Worm (Caenorhabditis elegans) whole organism, L4 larva: ENCODE results near the gene cee-1.
A peak's percentile ranks its signal among the peaks of the same experiment; 100 is the strongest.

Experiments used
- F44E2.7 ChIP-seq: fragments of 200-800 bp; sonication (Bioruptor generic); IDR thresholded peaks from 2 replicates; pipeline ENCODE4 v2.1.2; 2022; ENCODE audit warnings: missing genetic modification characterization, missing compliant biosample characterization
- R02D3.7 ChIP-seq: fragments of 150-350 bp; sonication (generic microtip); optimal IDR thresholded peaks from 3 replicates; lab custom pipeline; 2014; ENCODE audit warnings: missing biosample characterization, missing genetic modification characterization
- T20F7.1 ChIP-seq: fragments of 200-800 bp; sonication (Bioruptor generic); optimal IDR thresholded peaks from 2 replicates; lab custom pipeline; 2018; ENCODE audit warnings: mild to moderate bottlenecking, missing genetic modification characterization, missing compliant biosample characterization
- T26A8.4 ChIP-seq: fragments of 200-800 bp; sonication (Bioruptor generic); IDR thresholded peaks from 2 replicates; pipeline ENCODE4 v1.3.6; 2022; ENCODE audit warnings: missing genetic modification characterization, missing compliant biosample characterization
- Y48G9A.11 ChIP-seq: fragments of 200-800 bp; sonication (Bioruptor generic); IDR thresholded peaks from 2 replicates; pipeline ENCODE4 v1.3.6; 2022; ENCODE audit warnings: missing genetic modification reagents, missing genetic modification characterization, missing compliant biosample characterization
- ama-1 ChIP-seq: fragments of 150-350 bp; optimal IDR thresholded peaks from 2 replicates; lab custom pipeline; 2014; ENCODE audit warnings: inconsistent platforms, mixed read lengths
- arid-1 ChIP-seq: fragments of 200-800 bp; sonication (Bioruptor generic); conservative IDR thresholded peaks from 2 replicates; pipeline ENCODE4 v1.3.6; 2022; ENCODE audit warnings: missing genetic modification reagents, missing genetic modification characterization, missing compliant biosample characterization
- ceh-20 ChIP-seq: fragments of 200-800 bp; sonication (Bioruptor generic); IDR thresholded peaks from 2 replicates; pipeline ENCODE4 v1.3.6; 2022; ENCODE audit warnings: missing genetic modification reagents, missing genetic modification characterization, missing compliant biosample characterization
- ceh-62 ChIP-seq: sonication (generic microtip); optimal IDR thresholded peaks from 2 replicates; lab custom pipeline; 2017; ENCODE audit warnings: missing biosample characterization, missing genetic modification characterization
- cey-2 ChIP-seq: sonication (generic microtip); optimal IDR thresholded peaks from 3 replicates; lab custom pipeline; 2017; ENCODE audit warnings: missing genetic modification characterization, mild to moderate bottlenecking, missing compliant biosample characterization, antibody characterized with exemption, borderline replicate concordance; ENCODE audit not compliant: insufficient read depth
- ctbp-1 ChIP-seq: fragments of 200-800 bp; sonication (Bioruptor generic); IDR thresholded peaks from 2 replicates; pipeline ENCODE4 v1.3.6; 2022; ENCODE audit warnings: missing genetic modification reagents, missing genetic modification characterization, missing compliant biosample characterization
- dmd-8 ChIP-seq: fragments of 200-800 bp; sonication (Bioruptor generic); IDR thresholded peaks from 2 replicates; pipeline ENCODE4 v1.3.6; 2022; ENCODE audit warnings: missing genetic modification characterization, missing compliant biosample characterization
- dmd-9 ChIP-seq: fragments of 200-800 bp; sonication (Bioruptor generic); IDR thresholded peaks from 2 replicates; pipeline ENCODE4 v1.3.6; 2022; ENCODE audit warnings: missing genetic modification reagents, missing genetic modification characterization, missing compliant biosample characterization
- egl-43 ChIP-seq: fragments of 200-800 bp; sonication (Bioruptor generic); IDR thresholded peaks from 2 replicates; pipeline ENCODE4 v1.3.6; 2022; ENCODE audit warnings: missing genetic modification reagents, missing genetic modification characterization, missing compliant biosample characterization
- hif-1 ChIP-seq, 2 experiments: sonication (generic microtip); optimal IDR thresholded peaks; 2 replicates each; lab custom pipeline; 2016 to 2017; ENCODE audit warnings: missing compliant biosample characterization in 2 of 2, missing genetic modification characterization in 2 of 2, missing genetic modification reagents in 2 of 2, missing genotype in 2 of 2, mild to moderate bottlenecking in 1 of 2
- hmg-1.1 ChIP-seq: fragments of 200-800 bp; sonication (Bioruptor generic); IDR thresholded peaks from 2 replicates; pipeline ENCODE4 v1.3.6; 2022; ENCODE audit warnings: missing genetic modification reagents, missing genetic modification characterization, missing compliant biosample characterization
- jun-1 ChIP-seq: fragments of 150-350 bp; optimal IDR thresholded peaks from 2 replicates; lab custom pipeline; 2014; ENCODE audit warnings: missing biosample characterization, missing genetic modification reagents, missing genetic modification characterization
- lim-7 ChIP-seq: fragments of 200-800 bp; sonication (Bioruptor generic); IDR thresholded peaks from 2 replicates; pipeline ENCODE4 v1.3.6; 2022; ENCODE audit warnings: missing genetic modification characterization, missing compliant biosample characterization
- lin-13 ChIP-seq: fragments of 150-350 bp; optimal IDR thresholded peaks from 2 replicates; lab custom pipeline; 2014; ENCODE audit warnings: missing biosample characterization, missing genetic modification reagents, missing genetic modification characterization
- lin-15B ChIP-seq: fragments of 150-350 bp; sonication (generic microtip); optimal IDR thresholded peaks from 3 replicates; lab custom pipeline; 2014; ENCODE audit warnings: missing biosample characterization, missing genetic modification characterization
- lin-39 ChIP-seq: fragments of 150-350 bp; optimal IDR thresholded peaks from 2 replicates; lab custom pipeline; 2014; ENCODE audit warnings: missing biosample characterization, missing genetic modification reagents, missing genetic modification characterization
- lir-3 ChIP-seq: sonication (generic microtip); optimal IDR thresholded peaks from 2 replicates; lab custom pipeline; 2016; ENCODE audit warnings: mild to moderate bottlenecking, missing genetic modification characterization, missing compliant biosample characterization
- lsy-2 ChIP-seq, 2 experiments: fragments of 150-350 bp in 1 of 2; sonication (generic microtip) in 1 of 2; optimal IDR thresholded peaks; 2 replicates each; lab custom pipeline; 2014 to 2017; ENCODE audit warnings: missing biosample characterization in 2 of 2, missing genetic modification characterization in 2 of 2
- madf-5 ChIP-seq, 2 experiments: fragments of 200-800 bp; sonication (Bioruptor generic); IDR thresholded peaks; 2 replicates each; pipeline ENCODE4 v1.3.6; 2022; ENCODE audit warnings: missing compliant biosample characterization in 2 of 2, missing genetic modification characterization in 2 of 2
- mdl-1 ChIP-seq, 2 experiments: fragments of 150-350 bp in 1 of 2; sonication (generic microtip) in 1 of 2; optimal IDR thresholded peaks; 2 replicates each; lab custom pipeline; 2014 to 2017; ENCODE audit warnings: missing biosample characterization in 2 of 2, missing genetic modification characterization in 2 of 2
- mdt-29 ChIP-seq: fragments of 200-800 bp; sonication (Bioruptor generic); IDR thresholded peaks from 2 replicates; pipeline ENCODE4 v1.3.6; 2022; ENCODE audit warnings: missing genetic modification reagents, missing genetic modification characterization, missing compliant biosample characterization
- mep-1 ChIP-seq: fragments of 150-350 bp; sonication (generic microtip); optimal IDR thresholded peaks from 3 replicates; lab custom pipeline; 2014; ENCODE audit warnings: missing biosample characterization, missing genetic modification characterization
- nhr-11 ChIP-seq: fragments of 150-350 bp; optimal IDR thresholded peaks from 2 replicates; lab custom pipeline; 2014; ENCODE audit warnings: missing biosample characterization, missing genetic modification characterization
- nhr-25 ChIP-seq: sonication (generic microtip); optimal IDR thresholded peaks from 2 replicates; lab custom pipeline; 2017; ENCODE audit warnings: missing genetic modification characterization, mild to moderate bottlenecking, missing compliant biosample characterization, antibody characterized with exemption, moderate library complexity, borderline replicate concordance; ENCODE audit not compliant: insufficient read depth
- nhr-28 ChIP-seq: fragments of 150-350 bp; optimal IDR thresholded peaks from 2 replicates; lab custom pipeline; 2014; ENCODE audit warnings: missing biosample characterization, missing genetic modification characterization
- rbr-2 ChIP-seq: sonication (generic microtip); optimal IDR thresholded peaks from 2 replicates; lab custom pipeline; 2016; ENCODE audit warnings: missing genotype, missing genetic modification characterization, missing compliant biosample characterization
- snpc-1.2 ChIP-seq: fragments of 200-800 bp; sonication (Bioruptor generic); IDR thresholded peaks from 2 replicates; pipeline ENCODE4 v1.3.6; 2022; ENCODE audit warnings: missing genetic modification reagents, missing genetic modification characterization, missing compliant biosample characterization
- snpc-4 ChIP-seq: fragments of 150-350 bp; optimal IDR thresholded peaks from 2 replicates; lab custom pipeline; 2014; ENCODE audit warnings: missing biosample characterization, missing genetic modification characterization
- spr-1 ChIP-seq: sonication (generic microtip); optimal IDR thresholded peaks from 2 replicates; lab custom pipeline; 2016; ENCODE audit warnings: mild to moderate bottlenecking, missing genetic modification characterization, missing compliant biosample characterization
- tag-97 ChIP-seq: fragments of 200-800 bp; sonication (Bioruptor generic); IDR thresholded peaks from 2 replicates; pipeline ENCODE4 v1.3.6; 2022; ENCODE audit warnings: missing genetic modification characterization, missing compliant biosample characterization
- tra-1 ChIP-seq: fragments of 200-800 bp; sonication (Bioruptor generic); IDR thresholded peaks from 2 replicates; pipeline ENCODE4 v1.3.6; 2022; ENCODE audit warnings: missing genetic modification reagents, missing genetic modification characterization, missing compliant biosample characterization
- unc-130 ChIP-seq: sonication (generic microtip); optimal IDR thresholded peaks from 2 replicates; lab custom pipeline; 2016; ENCODE audit warnings: missing genetic modification reagents, missing genetic modification characterization, missing compliant biosample characterization
- unc-62 ChIP-seq, 3 experiments: fragments of 150-350 bp in 1 of 3; sonication (generic microtip); optimal IDR thresholded peaks in 2 of 3; peaks in 1 of 3; 1 replicate in 1 of 3; 2 replicates in 2 of 3; lab custom pipeline; 2014 to 2017; ENCODE audit warnings: missing biosample characterization in 3 of 3, missing genetic modification characterization in 3 of 3, missing genetic modification reagents in 3 of 3, missing genotype in 1 of 3
- zfp-3 ChIP-seq: fragments of 200-800 bp; sonication (Bioruptor generic); conservative IDR thresholded peaks from 2 replicates; pipeline ENCODE4 v1.3.6; 2022; ENCODE audit warnings: missing genetic modification reagents, missing genetic modification characterization, missing compliant biosample characterization
- ztf-11 ChIP-seq: fragments of 150-350 bp; optimal IDR thresholded peaks from 2 replicates; lab custom pipeline; 2014; ENCODE audit warnings: missing biosample characterization, missing genetic modification characterization

The cee-1 gene

DNA sequence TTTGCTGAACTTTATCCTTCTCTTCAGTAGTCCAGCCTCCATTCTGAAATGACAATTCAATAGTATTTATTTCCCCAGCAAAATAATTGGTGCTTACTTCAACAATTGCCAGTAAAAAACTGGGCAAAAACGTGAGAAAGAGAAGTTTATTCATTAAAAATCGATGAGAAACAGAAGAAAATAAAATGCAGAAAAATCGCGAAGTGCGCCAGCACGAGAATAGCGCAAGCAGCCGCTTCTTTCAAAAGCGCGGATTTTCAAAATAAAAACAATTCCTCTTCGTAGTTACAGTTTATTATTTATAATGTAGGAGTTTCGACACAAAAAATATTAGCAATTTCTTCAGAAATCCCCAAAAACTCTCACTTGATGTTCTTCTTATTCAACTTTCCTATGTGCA is 50.4 kb downstream of the cee-1 start, which contains the start of gene C27F2.9 (continued):
- peak; percentile 77; the same call in 1 of the 2 replicates for TF ChIP-seq arid-1 (GFP tag; lab: Robert Waterston, UW)
- peak; percentile 40 to 58 for TF ChIP-seq hif-1 (tag; optimal IDR thresholded peaks at IDR 0.05; lab: Kevin White, UChicago)
- no peak for TF ChIP-seq nhr-28
- no peak for TF ChIP-seq lim-7
- TF ChIP-seq lin-15B, result peak; percentile 36
- peak; percentile 54; the same call in 1 of the 2 replicates for TF ChIP-seq tra-1
- no peak for TF ChIP-seq snpc-4
- peak; percentile 82 for TF ChIP-seq rbr-2 (tag; lab: Kevin White, UChicago)
- TF ChIP-seq Y48G9A.11 (GFP tag; lab: Robert Waterston, UW), result no peak
- peak; percentile 22 for TF ChIP-seq ama-1 (lab: Kevin White, UChicago)
- peak; percentile 59 for TF ChIP-seq unc-130
- no peak for TF ChIP-seq cey-2 (tag; lab: Kevin White, UChicago)
- TF ChIP-seq lin-39 (tag; lab: Kevin White, UChicago), result no peak
- TF ChIP-seq ztf-11 (tag; lab: Kevin White, UChicago), result no peak
- TF ChIP-seq R02D3.7 (tag; lab: Kevin White, UChicago), result no peak
- TF ChIP-seq F44E2.7, result no peak
- TF ChIP-seq mep-1, result peak; percentile 88
- TF ChIP-seq zfp-3 (GFP tag; lab: Robert Waterston, UW), result 0 out of 2 replicates have a peak, but pooled peaks have one; percentile 57
- no peak for TF ChIP-seq mdt-29 (GFP tag; lab: Robert Waterston, UW)
- TF ChIP-seq nhr-25 (tag; lab: Kevin White, UChicago), result peak; percentile 70
- no peak for TF ChIP-seq egl-43 (GFP tag; lab: Robert Waterston, UW)
- TF ChIP-seq mdl-1 (tag; optimal IDR thresholded peaks at IDR 0.05; lab: Kevin White, UChicago), result peak in 1 of 2 experiments; percentile 2
- TF ChIP-seq dmd-8, result no peak
- TF ChIP-seq lir-3, result no peak
- TF ChIP-seq tag-97 (GFP tag; lab: Robert Waterston, UW), result no peak
- peak; percentile 84 for TF ChIP-seq nhr-11 (tag; lab: Kevin White, UChicago)
- TF ChIP-seq ceh-20 (GFP tag; lab: Robert Waterston, UW), result peak; percentile 77
- peak; percentile 32; the same call in 1 of the 2 replicates for TF ChIP-seq ctbp-1 (GFP tag; lab: Robert Waterston, UW)
- peak in 1 of 2 experiments; percentile 98 for TF ChIP-seq unc-62 (GFP tag; optimal IDR thresholded peaks at IDR 0.05 in 1 of 2; lab: Kevin White, UChicago)
- no peak for TF ChIP-seq unc-62 (tag; optimal IDR thresholded peaks at IDR 0.05; lab: Kevin White, UChicago)
- TF ChIP-seq lin-13 (GFP tag; lab: Kevin White, UChicago), result peak; percentile 61
- TF ChIP-seq snpc-1.2 (GFP tag; lab: Robert Waterston, UW), result no peak
- no peak; the same call in 1 of the 2 replicates for TF ChIP-seq T26A8.4 (GFP tag; lab: Robert Waterston, UW)
- peak; percentile 56 to 92 for TF ChIP-seq lsy-2 (tag; optimal IDR thresholded peaks at IDR 0.05; lab: Kevin White, UChicago)
- no peak for TF ChIP-seq jun-1
- TF ChIP-seq spr-1 (tag; lab: Kevin White, UChicago), result peak; percentile 68
- peak; percentile 74; the same call in 1 of the 2 replicates for TF ChIP-seq dmd-9 (GFP tag; lab: Robert Waterston, UW)
- no peak for TF ChIP-seq ceh-62 (tag; lab: Kevin White, UChicago)
- peak in 1 of 2 experiments; percentile 44; a peak in 1 of 4 replicates for TF ChIP-seq madf-5 (GFP tag; IDR thresholded peaks at IDR 0.05; lab: Robert Waterston, UW)
- TF ChIP-seq T20F7.1 (GFP tag; lab: Kevin White, UChicago), result peak; percentile 83
- TF ChIP-seq hmg-1.1 (GFP tag; lab: Robert Waterston, UW), result peak; percentile 82
